Worm (Caenorhabditis elegans) whole organism, mixed stage, embryonic: ENCODE measurements around the gene ZK666.8.

Experiments
- M03D4.4 ChIP-seq: sonication (generic microtip); optimal IDR thresholded peaks from 2 replicates; lab custom pipeline; 2017; ENCODE audit warnings: mild to moderate bottlenecking, missing genetic modification characterization, missing compliant biosample characterization
- blmp-1 ChIP-seq: fragments of 150-350 bp; optimal IDR thresholded peaks from 2 replicates; lab custom pipeline; 2014; ENCODE audit warnings: missing biosample characterization, missing genetic modification characterization
- ceh-39 ChIP-seq: fragments of 150-350 bp; optimal IDR thresholded peaks from 2 replicates; lab custom pipeline; 2014; ENCODE audit warnings: missing biosample characterization, missing genetic modification characterization
- ceh-43 ChIP-seq: fragments of 200-800 bp; sonication (Bioruptor generic); optimal IDR thresholded peaks from 2 replicates; lab custom pipeline; 2018; ENCODE audit warnings: mild to moderate bottlenecking, missing genetic modification characterization, moderate library complexity, missing compliant biosample characterization
- ceh-83 ChIP-seq: fragments of 200-800 bp; sonication (Bioruptor generic); optimal IDR thresholded peaks from 2 replicates; lab custom pipeline; 2018; ENCODE audit warnings: mild to moderate bottlenecking, missing genetic modification characterization, missing compliant biosample characterization
- ces-1 ChIP-seq: fragments of 150-350 bp; optimal IDR thresholded peaks from 2 replicates; lab custom pipeline; 2014; ENCODE audit warnings: missing biosample characterization, missing genetic modification reagents, missing genetic modification characterization
- drap-1 ChIP-seq: fragments of 200-800 bp; sonication (Bioruptor generic); optimal IDR thresholded peaks from 3 replicates; lab custom pipeline; 2018; ENCODE audit warnings: mild to moderate bottlenecking, missing genetic modification characterization, missing compliant biosample characterization
- elt-1 ChIP-seq: sonication (generic microtip); optimal IDR thresholded peaks from 2 replicates; lab custom pipeline; 2017; ENCODE audit warnings: missing genetic modification characterization, mild to moderate bottlenecking, missing compliant biosample characterization, antibody characterized with exemption, moderate library complexity, borderline replicate concordance; ENCODE audit not compliant: insufficient read depth
- elt-3 ChIP-seq: fragments of 150-350 bp; optimal IDR thresholded peaks from 2 replicates; lab custom pipeline; 2014; ENCODE audit warnings: missing biosample characterization, missing genetic modification characterization
- flh-1 ChIP-seq: fragments of 200-800 bp; sonication (Bioruptor generic); optimal IDR thresholded peaks from 2 replicates; lab custom pipeline; 2018; ENCODE audit warnings: mild to moderate bottlenecking, missing genetic modification characterization, moderate library complexity, missing compliant biosample characterization
- hlh-1 ChIP-seq: fragments of 150-350 bp; optimal IDR thresholded peaks from 2 replicates; lab custom pipeline; 2014; ENCODE audit warnings: missing biosample characterization, missing genetic modification reagents, missing genetic modification characterization
- lin-13 ChIP-seq: fragments of 150-350 bp; optimal IDR thresholded peaks from 2 replicates; lab custom pipeline; 2014; ENCODE audit warnings: missing biosample characterization, missing genetic modification characterization
- lin-32 ChIP-seq: fragments of 200-800 bp; sonication (Bioruptor generic); optimal IDR thresholded peaks from 2 replicates; lab custom pipeline; 2018; ENCODE audit warnings: mild to moderate bottlenecking, missing genetic modification characterization, missing compliant biosample characterization
- lsy-2 ChIP-seq: fragments of 150-350 bp; optimal IDR thresholded peaks from 2 replicates; lab custom pipeline; 2014; ENCODE audit warnings: missing biosample characterization, missing genetic modification characterization
- mab-5 ChIP-seq: fragments of 150-350 bp; optimal IDR thresholded peaks from 2 replicates; lab custom pipeline; 2014; ENCODE audit warnings: missing biosample characterization, missing genetic modification characterization
- mls-2 ChIP-seq: sonication (generic microtip); optimal IDR thresholded peaks from 2 replicates; lab custom pipeline; 2016; ENCODE audit warnings: mild to moderate bottlenecking, missing genetic modification characterization, moderate library complexity, missing compliant biosample characterization
- nhr-12 ChIP-seq: fragments of 150-350 bp; optimal IDR thresholded peaks from 2 replicates; lab custom pipeline; 2014; ENCODE audit warnings: missing biosample characterization, missing genetic modification characterization
- nhr-28 ChIP-seq: fragments of 150-350 bp; optimal IDR thresholded peaks from 2 replicates; lab custom pipeline; 2014; ENCODE audit warnings: missing biosample characterization, missing genetic modification characterization
- nhr-76 ChIP-seq: sonication (generic microtip); optimal IDR thresholded peaks from 2 replicates; lab custom pipeline; 2017; ENCODE audit warnings: missing biosample characterization, missing genetic modification characterization
- pha-4 ChIP-seq: fragments of 150-350 bp; optimal IDR thresholded peaks from 2 replicates; lab custom pipeline; 2018; ENCODE audit warnings: missing biosample characterization, missing genetic modification reagents, missing genetic modification characterization
- sem-2 ChIP-seq: fragments of 200-800 bp; sonication (Bioruptor generic); optimal IDR thresholded peaks from 2 replicates; lab custom pipeline; 2018; ENCODE audit warnings: mild to moderate bottlenecking, missing genetic modification characterization, missing compliant biosample characterization
- sptf-1 ChIP-seq: sonication (generic microtip); optimal IDR thresholded peaks from 2 replicates; lab custom pipeline; 2017; ENCODE audit warnings: mild to moderate bottlenecking, missing genetic modification characterization, moderate library complexity, missing compliant biosample characterization
- tbx-8 ChIP-seq: fragments of 200-800 bp; sonication (Bioruptor generic); optimal IDR thresholded peaks from 2 replicates; lab custom pipeline; 2018; ENCODE audit warnings: mild to moderate bottlenecking, missing genetic modification characterization, moderate library complexity, missing compliant biosample characterization
- unc-120 ChIP-seq: sonication (generic microtip); optimal IDR thresholded peaks from 2 replicates; lab custom pipeline; 2017; ENCODE audit warnings: missing genetic modification characterization, missing compliant biosample characterization; ENCODE audit not compliant: poor library complexity, severe bottlenecking
- unc-62 ChIP-seq: fragments of 150-350 bp; optimal IDR thresholded peaks from 2 replicates; lab custom pipeline; 2014; ENCODE audit warnings: missing biosample characterization, missing genetic modification reagents, missing genetic modification characterization
- ztf-11 ChIP-seq: fragments of 150-350 bp; optimal IDR thresholded peaks from 2 replicates; lab custom pipeline; 2014; ENCODE audit warnings: missing biosample characterization, missing genetic modification characterization

The ZK666.8 gene

DNA sequence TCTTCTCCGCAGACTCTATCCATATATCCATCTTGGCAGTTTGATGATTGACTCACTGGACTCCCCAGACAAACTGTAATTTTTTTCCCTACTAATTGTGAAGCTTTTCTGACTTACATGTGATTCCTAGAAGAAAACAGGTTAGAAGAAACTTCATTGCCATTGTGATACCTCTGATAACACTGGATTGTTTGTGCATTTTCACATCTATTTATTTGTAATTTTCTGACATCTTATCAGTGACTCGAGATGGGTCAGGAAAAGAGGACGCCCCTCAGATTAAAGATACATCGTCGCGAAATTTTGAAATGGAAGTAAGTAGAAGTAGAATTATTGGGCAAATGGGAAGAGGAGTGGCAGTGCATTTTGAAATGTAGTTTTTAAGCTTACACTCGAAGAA is 2.6 kb downstream of the ZK666.8 start, which contains the start of gene clec-61:
clec-61 (minus strand) TSS at position 209 of the 400 bp plus-strand sequence.
- TF ChIP-seq lin-32 (GFP tag; lab: Kevin White, UChicago): no peak
- TF ChIP-seq ceh-39 (tag; lab: Kevin White, UChicago): no peak

DNA sequence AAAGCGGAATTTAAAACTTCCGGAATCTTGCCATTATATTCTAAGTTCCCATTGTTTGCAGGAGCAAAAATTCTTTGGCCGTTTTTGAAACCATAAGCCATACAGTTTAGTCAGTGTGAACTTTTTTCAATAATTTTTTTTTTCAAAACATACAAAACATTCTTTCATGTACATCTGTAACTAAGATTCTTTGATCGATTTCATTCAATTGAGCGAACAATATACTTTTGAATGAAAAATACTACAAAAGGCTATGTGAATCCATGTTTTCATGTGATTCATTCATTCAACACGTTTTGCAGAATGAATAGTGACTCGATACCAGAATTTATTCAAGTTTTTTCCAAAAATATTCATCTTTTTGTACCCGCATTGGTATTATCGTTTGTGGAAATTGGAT is 6.2 kb downstream of the ZK666.8 start, which contains the start of gene ZK666.15:
ZK666.15 (plus strand) TSS at position 301 of the 400 bp plus-strand sequence.
- TF ChIP-seq ceh-43 (GFP tag; lab: Kevin White, UChicago): no peak
- no peak for TF ChIP-seq ceh-83 (GFP tag; lab: Kevin White, UChicago)
- TF ChIP-seq lin-13: no peak
- no peak for TF ChIP-seq sptf-1 (tag; lab: Kevin White, UChicago)
- TF ChIP-seq unc-120: no peak
- no peak for TF ChIP-seq hlh-1 (tag; lab: Kevin White, UChicago)
- TF ChIP-seq nhr-12 (tag; lab: Kevin White, UChicago): no peak
- TF ChIP-seq nhr-76: no peak
- no peak for TF ChIP-seq lsy-2
- no peak for TF ChIP-seq elt-1 (tag; lab: Kevin White, UChicago)
- TF ChIP-seq ztf-11 (tag; lab: Kevin White, UChicago): no peak
- no peak for TF ChIP-seq mab-5 (tag; lab: Kevin White, UChicago)
- no peak for TF ChIP-seq elt-3 (tag; lab: Kevin White, UChicago)
- TF ChIP-seq unc-62 (GFP tag; lab: Kevin White, UChicago): no peak

DNA sequence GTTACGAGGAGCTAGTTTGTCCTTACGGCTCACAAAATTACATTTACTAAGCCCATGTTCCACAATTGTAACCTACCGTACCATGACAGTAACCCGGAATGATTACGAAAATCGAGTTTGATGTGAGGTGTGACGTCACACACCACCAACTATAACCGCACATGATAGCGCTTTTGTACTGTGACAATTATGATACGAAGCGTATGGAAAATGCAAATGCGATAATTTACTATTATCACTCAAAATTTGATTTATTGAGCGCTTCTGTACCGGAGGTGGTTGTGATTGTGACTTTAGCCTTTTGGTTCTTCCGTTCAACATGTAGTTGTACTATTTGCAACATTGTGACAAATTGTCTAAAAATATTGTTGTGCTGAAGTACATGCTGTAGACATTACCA is 7.3 kb downstream of the ZK666.8 start:
- TF ChIP-seq ceh-83 (GFP tag; lab: Kevin White, UChicago) (no peak), ztf-11 (tag; lab: Kevin White, UChicago) (no peak), unc-120 (no peak), blmp-1 (tag; lab: Kevin White, UChicago) (no peak), ceh-39 (tag; lab: Kevin White, UChicago) (no peak), drap-1 (GFP tag; lab: Kevin White, UChicago) (no peak), lsy-2 (no peak)

- TF ChIP-seq ztf-11 (tag; lab: Kevin White, UChicago) (no peak), ces-1 (no peak), mab-5 (tag; lab: Kevin White, UChicago) (no peak), drap-1 (GFP tag; lab: Kevin White, UChicago) (no peak), flh-1 (GFP tag; lab: Kevin White, UChicago) (no peak), lsy-2 (no peak), nhr-28 (tag; lab: Kevin White, UChicago) (no peak), mls-2 (tag; lab: Kevin White, UChicago) (no peak), ceh-83 (GFP tag; lab: Kevin White, UChicago) (no peak), blmp-1 (tag; lab: Kevin White, UChicago) (no peak), M03D4.4 (tag; lab: Kevin White, UChicago) (no peak), sem-2 (GFP tag; lab: Kevin White, UChicago) (no peak), ceh-39 (tag; lab: Kevin White, UChicago) (no peak)
Measured at ce11 chrII:10483860-10484259, 9.1 kb downstream of the ZK666.8 start.

DNA sequence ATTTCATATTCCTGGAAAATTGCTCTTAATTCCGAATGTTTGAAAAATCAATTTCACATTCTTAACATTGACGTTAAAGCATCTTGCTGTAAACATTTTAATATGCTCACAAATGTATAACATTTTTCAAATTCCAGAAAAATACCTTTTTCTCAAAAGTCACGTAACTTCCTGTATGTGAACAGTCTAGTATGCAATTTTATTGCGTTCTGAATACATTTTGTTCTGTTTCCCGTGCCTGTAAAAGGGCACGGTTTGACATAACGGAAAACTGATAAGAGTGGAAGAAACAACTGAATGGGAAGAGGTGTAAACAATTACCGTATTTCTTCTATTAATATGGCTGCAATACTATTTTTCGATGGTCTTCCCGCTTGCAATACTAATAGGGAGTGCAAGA is 10.0 kb downstream of the ZK666.8 start:
- TF ChIP-seq unc-62 (GFP tag; lab: Kevin White, UChicago): no peak
- no peak for TF ChIP-seq lin-13
- no peak for TF ChIP-seq ceh-43 (GFP tag; lab: Kevin White, UChicago)
- no peak for TF ChIP-seq nhr-28 (tag; lab: Kevin White, UChicago)

- no peak for TF ChIP-seq pha-4 (tag; lab: Kevin White, UChicago)
- no peak for TF ChIP-seq M03D4.4 (tag; lab: Kevin White, UChicago)
- TF ChIP-seq flh-1 (GFP tag; lab: Kevin White, UChicago): no peak
- no peak for TF ChIP-seq ceh-83 (GFP tag; lab: Kevin White, UChicago)
- no peak for TF ChIP-seq mab-5 (tag; lab: Kevin White, UChicago)
- no peak for TF ChIP-seq tbx-8 (GFP tag; lab: Kevin White, UChicago)
- TF ChIP-seq ceh-39 (tag; lab: Kevin White, UChicago): no peak
Measured at ce11 chrII:10481824-10482556, 10.9 kb downstream of the ZK666.8 start, which contains the start of the genes clec-60 and ZK666.11. Gene clec-60 (minus strand): TSS chrII:10481874. Gene ZK666.11 (plus strand): TSS chrII:10482522.
